Worm (Caenorhabditis elegans) whole organism, L1 larva: Measurements from ENCODE around the gene acs-19.

ENCODE experiments used
- C04F5.9 ChIP-seq: sonication (generic microtip); optimal IDR thresholded peaks from 2 replicates; lab custom pipeline; 2016; ENCODE audit warnings: missing genetic modification characterization, missing compliant biosample characterization
- C34B4.2 ChIP-seq: sonication (generic microtip); optimal IDR thresholded peaks from 2 replicates; lab custom pipeline; 2017; ENCODE audit warnings: mild to moderate bottlenecking, missing genetic modification characterization, missing compliant biosample characterization
- F16B12.6 ChIP-seq: fragments of 150-350 bp; optimal IDR thresholded peaks from 2 replicates; lab custom pipeline; 2014; ENCODE audit warnings: missing biosample characterization, missing genetic modification characterization
- Y116A8C.19 ChIP-seq: sonication (generic microtip); optimal IDR thresholded peaks from 2 replicates; lab custom pipeline; 2016; ENCODE audit warnings: missing compliant biosample characterization, missing genetic modification characterization, borderline replicate concordance
- alr-1 ChIP-seq: fragments of 200-800 bp; sonication (Bioruptor generic); optimal IDR thresholded peaks from 2 replicates; lab custom pipeline; 2018; ENCODE audit warnings: borderline replicate concordance, mild to moderate bottlenecking, missing genetic modification characterization, missing compliant biosample characterization
- aly-2 ChIP-seq: fragments of 150-350 bp; optimal IDR thresholded peaks from 2 replicates; lab custom pipeline; 2014; ENCODE audit warnings: missing biosample characterization, missing genetic modification characterization
- ama-1 ChIP-seq: fragments of 150-350 bp; optimal IDR thresholded peaks from 2 replicates; lab custom pipeline; 2014
- blmp-1 ChIP-seq: fragments of 150-350 bp; optimal IDR thresholded peaks from 2 replicates; lab custom pipeline; 2014; ENCODE audit warnings: missing biosample characterization, missing genetic modification characterization
- ceh-63 ChIP-seq: fragments of 200-800 bp; sonication (Bioruptor generic); optimal IDR thresholded peaks from 2 replicates; lab custom pipeline; 2018; ENCODE audit warnings: mild to moderate bottlenecking, missing genetic modification characterization, missing compliant biosample characterization
- ceh-88 ChIP-seq: fragments of 200-800 bp; sonication (Bioruptor generic); IDR thresholded peaks from 2 replicates; pipeline ENCODE4 v1.3.6; 2022; ENCODE audit warnings: missing genetic modification characterization, missing compliant biosample characterization
- dpl-1 ChIP-seq, 3 experiments: fragments of 150-350 bp in 2 of 3; sonication (generic microtip) in 1 of 3; optimal IDR thresholded peaks; 2 replicates each; lab custom pipeline; 2014 to 2017; ENCODE audit warnings: missing biosample characterization in 3 of 3, missing genetic modification characterization in 3 of 3, missing genetic modification reagents in 3 of 3
- efl-1 ChIP-seq, 4 experiments: fragments of 150-350 bp; optimal IDR thresholded peaks in 3 of 4; peaks in 1 of 4; 1 replicate in 1 of 4; 2 replicates in 3 of 4; lab custom pipeline; 2014; ENCODE audit warnings: missing biosample characterization in 2 of 4, missing genetic modification characterization in 2 of 4, missing genetic modification reagents in 2 of 4
- efl-3 ChIP-seq: fragments of 200-800 bp; sonication (Bioruptor generic); optimal IDR thresholded peaks from 2 replicates; lab custom pipeline; 2018; ENCODE audit warnings: mild to moderate bottlenecking, missing genetic modification characterization, missing compliant biosample characterization
- egl-13 ChIP-seq: sonication (generic microtip); optimal IDR thresholded peaks from 2 replicates; lab custom pipeline; 2016; ENCODE audit warnings: missing genotype, missing genetic modification reagents, missing genetic modification characterization, missing compliant biosample characterization
- ets-5 ChIP-seq: fragments of 200-800 bp; sonication (Bioruptor generic); IDR thresholded peaks from 2 replicates; pipeline ENCODE4 v1.3.6; 2022; ENCODE audit warnings: missing genetic modification characterization, missing compliant biosample characterization
- hlh-17 ChIP-seq: fragments of 200-800 bp; sonication (Bioruptor generic); optimal IDR thresholded peaks from 2 replicates; lab custom pipeline; 2018; ENCODE audit warnings: missing genetic modification characterization, mild to moderate bottlenecking, missing compliant biosample characterization, moderate library complexity, borderline replicate concordance
- hlh-4 ChIP-seq: sonication (generic microtip); optimal IDR thresholded peaks from 2 replicates; lab custom pipeline; 2016; ENCODE audit warnings: mild to moderate bottlenecking, missing genetic modification characterization, missing compliant biosample characterization
- irx-1 ChIP-seq: sonication (generic microtip); optimal IDR thresholded peaks from 2 replicates; lab custom pipeline; 2016; ENCODE audit warnings: missing genetic modification characterization, missing compliant biosample characterization
- isw-1 ChIP-seq: fragments of 200-800 bp; sonication (Bioruptor generic); IDR thresholded peaks from 2 replicates; pipeline ENCODE4 v1.3.6; 2022; ENCODE audit warnings: missing genetic modification characterization, missing compliant biosample characterization
- lin-14 ChIP-seq: fragments of 200-800 bp; sonication (Bioruptor generic); optimal IDR thresholded peaks from 2 replicates; lab custom pipeline; 2018; ENCODE audit warnings: mild to moderate bottlenecking, missing genetic modification characterization, moderate library complexity, missing compliant biosample characterization
- lin-35 ChIP-seq, 2 experiments: fragments of 150-350 bp; optimal IDR thresholded peaks; 2 replicates each; lab custom pipeline; 2014; ENCODE audit warnings: missing biosample characterization in 2 of 2, missing genetic modification characterization in 2 of 2, missing genetic modification reagents in 2 of 2
- lin-39 ChIP-seq: fragments of 150-350 bp; optimal IDR thresholded peaks from 2 replicates; lab custom pipeline; 2014; ENCODE audit warnings: missing biosample characterization, missing genetic modification reagents, missing genetic modification characterization
- lir-3 ChIP-seq: sonication (generic microtip); optimal IDR thresholded peaks from 2 replicates; lab custom pipeline; 2016; ENCODE audit warnings: mild to moderate bottlenecking, missing genetic modification characterization, moderate library complexity, missing compliant biosample characterization; ENCODE audit not compliant: poor library complexity
- mdl-1 ChIP-seq, 2 experiments: fragments of 150-350 bp; optimal IDR thresholded peaks; 2 replicates each; lab custom pipeline; 2014 to 2017; ENCODE audit warnings: missing biosample characterization in 2 of 2, missing genetic modification characterization in 2 of 2, inconsistent platforms in 1 of 2
- mep-1 ChIP-seq: fragments of 150-350 bp; optimal IDR thresholded peaks from 2 replicates; lab custom pipeline; 2014; ENCODE audit warnings: missing biosample characterization, missing genetic modification characterization
- nhr-11 ChIP-seq: fragments of 150-350 bp; optimal IDR thresholded peaks from 2 replicates; lab custom pipeline; 2014; ENCODE audit warnings: missing biosample characterization, missing genetic modification characterization
- nhr-12 ChIP-seq: sonication (generic microtip); optimal IDR thresholded peaks from 2 replicates; lab custom pipeline; 2017; ENCODE audit warnings: missing biosample characterization, missing genetic modification characterization
- nhr-19 ChIP-seq: fragments of 200-800 bp; sonication (Bioruptor generic); conservative IDR thresholded peaks from 2 replicates; pipeline ENCODE4 v1.3.6; 2022; ENCODE audit warnings: missing genetic modification characterization, missing compliant biosample characterization
- nhr-20 ChIP-seq: sonication (generic microtip); optimal IDR thresholded peaks from 2 replicates; lab custom pipeline; 2016; ENCODE audit warnings: mild to moderate bottlenecking, missing genetic modification characterization, missing compliant biosample characterization
- nhr-237 ChIP-seq: fragments of 150-350 bp; optimal IDR thresholded peaks from 2 replicates; lab custom pipeline; 2014; ENCODE audit warnings: missing biosample characterization, missing genetic modification characterization
- nhr-47 ChIP-seq: sonication (generic microtip); optimal IDR thresholded peaks from 2 replicates; lab custom pipeline; 2016; ENCODE audit warnings: mild to moderate bottlenecking, missing genetic modification characterization, moderate library complexity, missing compliant biosample characterization
- nhr-71 ChIP-seq: sonication (generic microtip); optimal IDR thresholded peaks from 2 replicates; lab custom pipeline; 2016; ENCODE audit warnings: mild to moderate bottlenecking, missing genetic modification characterization, moderate library complexity, missing compliant biosample characterization
- nhr-77 ChIP-seq: fragments of 150-350 bp; optimal IDR thresholded peaks from 2 replicates; lab custom pipeline; 2014; ENCODE audit warnings: missing biosample characterization, missing genetic modification characterization
- nhr-90 ChIP-seq: sonication (generic microtip); optimal IDR thresholded peaks from 2 replicates; lab custom pipeline; 2016; ENCODE audit warnings: mild to moderate bottlenecking, missing genetic modification characterization, missing compliant biosample characterization; ENCODE audit not compliant: poor library complexity
- pag-3 ChIP-seq: sonication (generic microtip); optimal IDR thresholded peaks from 2 replicates; lab custom pipeline; 2017; ENCODE audit warnings: missing genetic modification characterization, mild to moderate bottlenecking, missing compliant biosample characterization, antibody characterized with exemption, borderline replicate concordance; ENCODE audit not compliant: insufficient read depth
- rnt-1 ChIP-seq: sonication (generic microtip); optimal IDR thresholded peaks from 2 replicates; lab custom pipeline; 2016; ENCODE audit warnings: mild to moderate bottlenecking, missing genetic modification characterization, moderate library complexity, missing compliant biosample characterization
- skn-1 ChIP-seq: fragments of 150-350 bp; optimal IDR thresholded peaks from 2 replicates; lab custom pipeline; 2014; ENCODE audit warnings: missing biosample characterization, missing genetic modification characterization
- sptf-1 ChIP-seq: fragments of 150-350 bp; optimal IDR thresholded peaks from 2 replicates; lab custom pipeline; 2014; ENCODE audit warnings: missing biosample characterization, missing genetic modification characterization
- tlp-1 ChIP-seq: fragments of 150-350 bp; optimal IDR thresholded peaks from 2 replicates; lab custom pipeline; 2014; ENCODE audit warnings: missing biosample characterization, missing genetic modification characterization
- unc-130 ChIP-seq: fragments of 150-350 bp; optimal IDR thresholded peaks from 2 replicates; lab custom pipeline; 2017; ENCODE audit warnings: missing biosample characterization, missing genetic modification characterization, inconsistent platforms
- unc-98 ChIP-seq: fragments of 200-800 bp; sonication (Bioruptor generic); IDR thresholded peaks from 2 replicates; pipeline ENCODE4 v1.3.6; 2022; ENCODE audit warnings: missing genetic modification characterization, missing compliant biosample characterization
- vab-15 ChIP-seq: sonication (generic microtip); optimal IDR thresholded peaks from 2 replicates; lab custom pipeline; 2017; ENCODE audit warnings: missing genotype, mild to moderate bottlenecking, missing genetic modification characterization, missing compliant biosample characterization
- xbp-1 ChIP-seq: sonication (generic microtip); optimal IDR thresholded peaks from 2 replicates; lab custom pipeline; 2016; ENCODE audit warnings: missing genetic modification characterization, missing compliant biosample characterization
- zag-1 ChIP-seq: fragments of 150-350 bp; optimal IDR thresholded peaks from 2 replicates; lab custom pipeline; 2014; ENCODE audit warnings: missing biosample characterization, missing genetic modification characterization
- ztf-4 ChIP-seq: fragments of 150-350 bp; optimal IDR thresholded peaks from 2 replicates; lab custom pipeline; 2014; ENCODE audit warnings: missing biosample characterization, missing genetic modification characterization

Gene acs-19

ce11 chrIII:3902588-3903325, 38.5 kb downstream of the acs-19 start:
- TF ChIP-seq lin-35 (GFP tag; optimal IDR thresholded peaks at IDR 0.05; lab: Kevin White, UChicago), result no peak
- no peak for TF ChIP-seq efl-1 (optimal IDR thresholded peaks at IDR 0.05; lab: Kevin White, UChicago)
- TF ChIP-seq efl-1 (GFP tag; optimal IDR thresholded peaks at IDR 0.05 in 1 of 2; lab: Kevin White, UChicago), result peak in 1 of 2 experiments; percentile 51
- TF ChIP-seq ztf-4, result peak; percentile 56
- TF ChIP-seq nhr-71 (tag; lab: Kevin White, UChicago), result peak; percentile 3
- no peak for TF ChIP-seq ama-1 (lab: Kevin White, UChicago)
- no peak for TF ChIP-seq isw-1 (GFP tag; lab: Robert Waterston, UW)
- TF ChIP-seq, all 84 proteins: peak for 3

- TF ChIP-seq nhr-12 (no peak), rnt-1 (no peak), vab-15 (no peak), alr-1 (tag; lab: Kevin White, UChicago) (no peak), C34B4.2 (tag; lab: Kevin White, UChicago) (no peak), nhr-20 (tag; lab: Kevin White, UChicago) (no peak), Y116A8C.19 (no peak), sptf-1 (tag; lab: Kevin White, UChicago) (no peak), efl-3 (GFP tag; lab: Kevin White, UChicago) (no peak)
- TF ChIP-seq, all 84 proteins: peak for 0
Observed at ce11 chrIII:3906481-3906880, 42.2 kb downstream of the acs-19 start.

ce11 chrIII:3907587-3907986, 43.3 kb downstream of the acs-19 start, which contains the start of gene mmcm-1:
TSS of gene mmcm-1 (minus strand) at chrIII:3907687.
- TF ChIP-seq ceh-63 (no peak), rnt-1 (no peak), nhr-11 (tag; lab: Kevin White, UChicago) (no peak), ztf-4 (no peak), nhr-47 (tag; lab: Kevin White, UChicago) (no peak), lin-39 (no peak), egl-13 (no peak), blmp-1 (no peak), aly-2 (tag; lab: Kevin White, UChicago) (no peak), hlh-4 (tag; lab: Kevin White, UChicago) (no peak), dpl-1 (GFP tag; optimal IDR thresholded peaks at IDR 0.05; lab: Kevin White, UChicago) (no peak), isw-1 (GFP tag; lab: Robert Waterston, UW) (no peak), nhr-19 (GFP tag; lab: Robert Waterston, UW) (no peak), efl-1 (optimal IDR thresholded peaks at IDR 0.05; lab: Kevin White, UChicago) (no peak), efl-1 (GFP tag; optimal IDR thresholded peaks at IDR 0.05 in 1 of 2; lab: Kevin White, UChicago) (no peak), F16B12.6 (tag; lab: Kevin White, UChicago) (no peak), zag-1 (no peak), lin-35 (GFP tag; optimal IDR thresholded peaks at IDR 0.05; lab: Kevin White, UChicago) (no peak), nhr-90 (tag; lab: Kevin White, UChicago) (no peak), unc-130 (tag; lab: Kevin White, UChicago) (no peak)

ce11 chrIII:3908205-3908604, 43.9 kb downstream of the acs-19 start:
- no peak for TF ChIP-seq lir-3 (tag; lab: Kevin White, UChicago)
- TF ChIP-seq skn-1 (tag; lab: Kevin White, UChicago), result no peak
- no peak for TF ChIP-seq pag-3 (tag; lab: Kevin White, UChicago)
- peak; percentile 31 to 45 for TF ChIP-seq lin-35 (GFP tag; optimal IDR thresholded peaks at IDR 0.05; lab: Kevin White, UChicago)
- TF ChIP-seq unc-98, result no peak
- peak in 1 of 2 experiments; percentile 18 for TF ChIP-seq efl-1 (optimal IDR thresholded peaks at IDR 0.05; lab: Kevin White, UChicago)
- no peak for TF ChIP-seq efl-1 (GFP tag; optimal IDR thresholded peaks at IDR 0.05 in 1 of 2; lab: Kevin White, UChicago)
- peak in 2 of 3 experiments; percentile 12 to 18 for TF ChIP-seq dpl-1 (GFP tag; optimal IDR thresholded peaks at IDR 0.05; lab: Kevin White, UChicago)
- TF ChIP-seq nhr-237 (tag; lab: Kevin White, UChicago), result no peak
- no peak for TF ChIP-seq irx-1 (tag; lab: Kevin White, UChicago)
- no peak for TF ChIP-seq xbp-1 (tag; lab: Kevin White, UChicago)
- TF ChIP-seq ets-5, result no peak
- no peak for TF ChIP-seq nhr-77 (tag; lab: Kevin White, UChicago)
- TF ChIP-seq mep-1 (tag; lab: Kevin White, UChicago), result peak; percentile 15
- peak; percentile 11 for TF ChIP-seq rnt-1
- TF ChIP-seq lin-14 (GFP tag; lab: Kevin White, UChicago), result peak; percentile 82
- no peak for TF ChIP-seq C04F5.9 (tag; lab: Kevin White, UChicago)
- no peak for TF ChIP-seq tlp-1 (tag; lab: Kevin White, UChicago)
- no peak for TF ChIP-seq hlh-17 (GFP tag; lab: Kevin White, UChicago)
- TF ChIP-seq efl-3 (GFP tag; lab: Kevin White, UChicago), result no peak
- TF ChIP-seq aly-2 (tag; lab: Kevin White, UChicago), result no peak
- TF ChIP-seq ceh-88 (GFP tag; lab: Robert Waterston, UW), result no peak
- TF ChIP-seq nhr-71 (tag; lab: Kevin White, UChicago), result peak; percentile 37
- no peak for TF ChIP-seq mdl-1 (tag; optimal IDR thresholded peaks at IDR 0.05; lab: Kevin White, UChicago)
